Fruit fly (Drosophila melanogaster): Measurements from ENCODE around the gene CG13133.

CG13133 gene

DNA sequence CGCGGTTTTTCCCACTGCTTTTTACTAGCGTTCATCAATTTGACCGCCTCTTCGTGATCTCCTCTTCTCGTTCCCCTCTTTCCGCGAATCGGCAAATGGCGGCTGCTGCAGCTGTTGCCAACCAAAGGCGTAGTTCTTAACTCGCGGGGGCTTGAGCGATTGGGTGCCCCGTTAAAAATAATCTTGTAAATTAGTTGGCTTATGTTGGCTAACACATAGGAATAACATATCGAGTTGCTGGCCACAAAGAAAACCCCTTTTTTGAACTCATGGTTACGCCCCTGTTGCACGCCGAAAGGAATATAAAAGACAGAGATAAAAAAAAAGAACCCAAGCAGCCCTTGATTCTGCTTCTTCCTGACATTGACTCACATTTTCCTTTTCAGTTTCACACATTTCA is 35.0 kb downstream of the CG13133 start (continued):
- TF ChIP-seq Lhr (GFP tag; optimal IDR thresholded peaks at IDR 0.05) = peak; percentile 21
- TF ChIP-seq gt (GFP tag; IDR thresholded peaks at IDR 0.05) = peak; percentile 74
- peak; percentile 41 for TF ChIP-seq fu2 (GFP tag; optimal IDR thresholded peaks at IDR 0.05)
- peak; percentile 34 for TF ChIP-seq fd64A (GFP tag; optimal IDR thresholded peaks at IDR 0.05)
- peak; percentile 31 for TF ChIP-seq CG12744 (GFP tag; optimal IDR thresholded peaks at IDR 0.05)
- TF ChIP-seq Dad (GFP tag; optimal IDR thresholded peaks at IDR 0.05) = peak; percentile 52
- TF ChIP-seq CG11695 (GFP tag; IDR thresholded peaks at IDR 0.05) = peak; percentile 70; the same call in 2 of the 3 replicates
- TF ChIP-seq CG11723 (GFP tag; optimal IDR thresholded peaks at IDR 0.05) = no peak
- TF ChIP-seq ap (GFP tag; IDR thresholded peaks at IDR 0.05) = peak; percentile 80
- no peak for TF ChIP-seq Opbp (GFP tag; IDR thresholded peaks at IDR 0.05; ENCODE audit: partially characterized antibody)
- no peak for TF ChIP-seq Ets97D (GFP tag; optimal IDR thresholded peaks at IDR 0.05)
- no peak for TF ChIP-seq BEAF-32 (GFP tag; optimal IDR thresholded peaks at IDR 0.05)
- peak; percentile 25 for TF ChIP-seq CG11398 (GFP tag; optimal IDR thresholded peaks at IDR 0.05)
- TF ChIP-seq Blimp-1 (GFP tag; optimal IDR thresholded peaks at IDR 0.05) = peak; percentile 66
- no peak for TF ChIP-seq CG4328 (GFP tag; optimal IDR thresholded peaks at IDR 0.05)
- TF ChIP-seq lmd (GFP tag; IDR thresholded peaks at IDR 0.05) = peak; percentile 83
- TF ChIP-seq CG15479 (GFP tag; optimal IDR thresholded peaks at IDR 0.05) = no peak
- no peak for TF ChIP-seq Tbp (GFP tag; optimal IDR thresholded peaks at IDR 0.05)
- peak; percentile 71 for TF ChIP-seq Mrtf (GFP tag; IDR thresholded peaks at IDR 0.05)
- peak; percentile 87 for TF ChIP-seq CG18262 (tag; optimal IDR thresholded peaks at IDR 0.05)
- peak; percentile 60 for TF ChIP-seq CG8388 (GFP tag; optimal IDR thresholded peaks at IDR 0.05)
- 0 out of 2 replicates have a peak, but pooled peaks have one; percentile 34 for TF ChIP-seq toy (GFP tag; IDR thresholded peaks at IDR 0.05)
- no peak for TF ChIP-seq CG10543 (GFP tag; optimal IDR thresholded peaks at IDR 0.05)
- TF ChIP-seq ro (GFP tag; IDR thresholded peaks at IDR 0.05) = peak; percentile 69
- TF ChIP-seq CG30431 (GFP tag; optimal IDR thresholded peaks at IDR 0.05) = peak; percentile 85
- peak; percentile 18 for TF ChIP-seq Hmr (GFP tag; optimal IDR thresholded peaks at IDR 0.05)
- TF ChIP-seq CG11696 (GFP tag; IDR thresholded peaks at IDR 0.05) = peak; percentile 56; the same call in 1 of the 2 replicates
- no peak for TF ChIP-seq CG18011 (GFP tag; optimal IDR thresholded peaks at IDR 0.05)
- TF ChIP-seq HHEX (GFP tag; optimal IDR thresholded peaks at IDR 0.05) = peak; percentile 60
- TF ChIP-seq bbx (GFP tag; IDR thresholded peaks at IDR 0.05; ENCODE audit: partially characterized antibody) = no peak
- TF ChIP-seq seq (GFP tag; IDR thresholded peaks at IDR 0.05) = 0 out of 2 replicates have a peak, but pooled peaks have one; percentile 27
- TF ChIP-seq CG9876 (GFP tag; optimal IDR thresholded peaks at IDR 0.05) = peak; percentile 5
- TF ChIP-seq mld (GFP tag; IDR thresholded peaks at IDR 0.05; ENCODE audit: partially characterized antibody) = no peak
- peak; percentile 53 for TF ChIP-seq psq (GFP tag; optimal IDR thresholded peaks at IDR 0.05)
- peak; percentile 62 for TF ChIP-seq CG32532 (GFP tag; IDR thresholded peaks at IDR 0.05)
- TF ChIP-seq CG11560 (tag; IDR thresholded peaks at IDR 0.05) = 0 out of 3 replicates have a peak, but pooled peaks have one; percentile 40
- peak; percentile 51 for TF ChIP-seq grau (tag; optimal IDR thresholded peaks at IDR 0.05)
- no peak for TF ChIP-seq bowl (GFP tag; IDR thresholded peaks at IDR 0.05)
- TF ChIP-seq Nf-YB (GFP tag; optimal IDR thresholded peaks at IDR 0.05) = no peak
- no peak for TF ChIP-seq Dip2 (GFP tag; IDR thresholded peaks at IDR 0.05)
- TF ChIP-seq Dp (GFP tag; optimal IDR thresholded peaks at IDR 0.05) = no peak
- TF ChIP-seq CG13775 (GFP tag; optimal IDR thresholded peaks at IDR 0.05) = peak; percentile 62
- no peak for TF ChIP-seq pzg (GFP tag; optimal IDR thresholded peaks at IDR 0.05)
- peak; percentile 72 for TF ChIP-seq bab2 (GFP tag; optimal IDR thresholded peaks at IDR 0.05)
- TF ChIP-seq fru (optimal IDR thresholded peaks at IDR 0.05) = no peak
- no peak for TF ChIP-seq Trl (optimal IDR thresholded peaks at IDR 0.05)
- peak; percentile 79 for TF ChIP-seq Trl (GFP tag; optimal IDR thresholded peaks at IDR 0.05)
- peak; percentile 43 to 76 for TF ChIP-seq chif (GFP tag; optimal IDR thresholded peaks at IDR 0.05)
- no peak for TF ChIP-seq CG7987 (GFP tag; optimal IDR thresholded peaks at IDR 0.05)
- TF ChIP-seq mam (GFP tag; optimal IDR thresholded peaks at IDR 0.05) = peak; percentile 58
- TF ChIP-seq bigmax (GFP tag; optimal IDR thresholded peaks at IDR 0.05) = no peak
